Worm (Caenorhabditis elegans): ENCODE data around the gene col-41.

ce11 chrX:15215272-15215671 is 39.0 kb upstream of the col-41 start:
- TF ChIP-seq rbr-2 (tag; optimal IDR thresholded peaks at IDR 0.05): no peak
- TF ChIP-seq aly-2 (tag; optimal IDR thresholded peaks at IDR 0.05): no peak
- TF ChIP-seq F49E8.2 (tag; optimal IDR thresholded peaks at IDR 0.05; ENCODE audit: borderline replicate concordance): no peak
